Worm (Caenorhabditis elegans): ENCODE measurements around the gene F31D4.5.

DNA sequence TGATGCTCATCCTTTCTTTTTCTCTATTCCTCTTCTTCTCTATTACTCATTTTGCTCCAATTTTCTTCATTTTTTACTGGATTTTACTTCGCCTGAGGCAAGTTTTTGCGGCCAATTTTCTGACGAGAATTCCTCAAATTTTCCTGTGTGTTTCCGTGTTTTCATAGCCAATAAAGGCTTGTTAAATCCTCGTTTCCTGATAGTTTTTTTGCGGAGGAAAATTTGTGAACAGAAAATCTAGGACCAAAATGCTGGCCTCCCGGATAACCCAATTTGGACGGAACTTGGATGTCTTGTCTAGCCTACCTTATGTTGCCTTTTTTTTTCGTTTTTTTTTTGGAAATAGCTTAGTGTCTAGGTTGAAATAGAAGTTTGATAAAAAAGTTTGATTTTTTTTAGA is 40.2 kb upstream of the F31D4.5 start:
- TF ChIP-seq elt-3 (tag; optimal IDR thresholded peaks at IDR 0.05): no peak
- TF ChIP-seq flh-1 (GFP tag; optimal IDR thresholded peaks at IDR 0.05): no peak
- no peak for TF ChIP-seq lsy-2 (tag; optimal IDR thresholded peaks at IDR 0.05)
- TF ChIP-seq nhr-28 (tag; optimal IDR thresholded peaks at IDR 0.05): no peak
- no peak for TF ChIP-seq mep-1 (tag; optimal IDR thresholded peaks at IDR 0.05)
- TF ChIP-seq blmp-1 (tag; optimal IDR thresholded peaks at IDR 0.05): no peak
- TF ChIP-seq lin-32 (GFP tag; optimal IDR thresholded peaks at IDR 0.05): no peak
- no peak for TF ChIP-seq lin-13 (tag; optimal IDR thresholded peaks at IDR 0.05)
